Fruit fly (Drosophila melanogaster): ENCODE results near the gene mRpS21.

mRpS21 gene

DNA sequence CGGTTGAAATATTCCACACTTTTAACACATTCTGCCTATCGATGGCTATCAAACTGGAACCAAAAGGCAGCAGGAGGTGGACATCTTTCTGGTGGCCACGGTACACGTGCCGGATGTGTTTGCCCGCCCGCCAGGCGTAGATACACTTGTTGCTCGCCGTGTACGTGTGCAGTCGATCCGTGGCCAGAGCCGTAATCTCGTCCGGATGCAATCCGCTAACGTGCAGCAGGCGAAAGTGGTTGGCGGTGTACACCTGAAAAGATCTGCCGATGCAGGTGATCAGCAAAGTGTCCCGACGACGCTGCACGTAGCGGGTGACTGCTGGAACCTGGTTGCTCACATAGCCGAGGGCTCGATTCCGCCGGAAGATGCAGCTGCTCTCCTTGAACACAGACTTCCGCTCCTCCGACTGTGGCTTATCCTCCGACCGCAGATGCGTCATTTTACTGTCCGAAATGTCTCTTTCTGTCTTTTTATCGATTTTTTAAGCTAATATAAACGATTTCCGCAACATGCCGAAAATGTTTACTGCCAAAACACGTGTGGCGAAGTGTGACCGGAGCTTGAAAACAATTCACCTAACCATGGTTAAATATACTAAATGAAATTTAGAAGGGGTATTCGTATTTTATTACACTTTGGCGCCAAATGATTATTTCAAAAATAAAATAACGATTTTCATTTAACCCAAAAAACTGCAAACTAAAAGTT lies 6.7 kb upstream of the mRpS21 start, which contains the start of gene CG9799 (continued):
- TF ChIP-seq lov (optimal IDR thresholded peaks at IDR 0.05) (no peak), lov (GFP tag; IDR thresholded peaks at IDR 0.05) (peak; percentile 90), Jarid2 (GFP tag; optimal IDR thresholded peaks at IDR 0.05) (no peak), CG31388 (GFP tag; optimal IDR thresholded peaks at IDR 0.05) (no peak), MBD-R2 (GFP tag; IDR thresholded peaks at IDR 0.05) (peak; percentile 42; the same call in 1 of the 2 replicates), CG3995 (GFP tag; optimal IDR thresholded peaks at IDR 0.05) (peak; percentile 57), CG4617 (GFP tag; optimal IDR thresholded peaks at IDR 0.05; ENCODE audit: borderline replicate concordance) (peak; percentile 44), pzg (GFP tag; optimal IDR thresholded peaks at IDR 0.05) (peak; percentile 72), pb (GFP tag; optimal IDR thresholded peaks at IDR 0.05) (no peak), sens (GFP tag) (peak; percentile 36), YL-1 (GFP tag; optimal IDR thresholded peaks at IDR 0.05) (peak; percentile 66), usp (GFP tag; optimal IDR thresholded peaks at IDR 0.05) (no peak), org-1 (GFP tag; optimal IDR thresholded peaks at IDR 0.05) (no peak), fd102C (GFP tag; optimal IDR thresholded peaks at IDR 0.05) (no peak), hb (GFP tag; IDR thresholded peaks at IDR 0.05; ENCODE audit: partially characterized antibody) (no peak), bbx (GFP tag; IDR thresholded peaks at IDR 0.05; ENCODE audit: partially characterized antibody) (0 out of 2 replicates have a peak, but pooled peaks have one; percentile 26), sna (GFP tag; IDR thresholded peaks at IDR 0.05; ENCODE audit: partially characterized antibody) (0 out of 2 replicates have a peak, but pooled peaks have one; percentile 14), caup (GFP tag; optimal IDR thresholded peaks at IDR 0.05; ENCODE audit: severe bottlenecking) (no peak), CG11456 (GFP tag; IDR thresholded peaks at IDR 0.05) (no peak), CG6683 (GFP tag; optimal IDR thresholded peaks at IDR 0.05) (no peak), odd (GFP tag; optimal IDR thresholded peaks at IDR 0.05) (no peak), CG6791 (GFP tag; IDR thresholded peaks at IDR 0.05; ENCODE audit: partially characterized antibody) (no peak), unc-4 (GFP tag; IDR thresholded peaks at IDR 0.05; ENCODE audit: partially characterized antibody) (peak; percentile 44; the same call in 1 of the 2 replicates), Camta (GFP tag; optimal IDR thresholded peaks at IDR 0.05) (no peak), gce (GFP tag; IDR thresholded peaks at IDR 0.05) (peak; percentile 7; the same call in 1 of the 3 replicates), Hey (tag; optimal IDR thresholded peaks at IDR 0.05) (no peak), crp (GFP tag; optimal IDR thresholded peaks at IDR 0.05) (peak in 1 of 2 experiments; percentile 54), Myb (GFP tag; optimal IDR thresholded peaks at IDR 0.05) (peak; percentile 52), nerfin-2 (GFP tag; IDR thresholded peaks at IDR 0.05; ENCODE audit: partially characterized antibody) (peak; percentile 32; the same call in 1 of the 2 replicates), Dp (GFP tag; optimal IDR thresholded peaks at IDR 0.05) (peak; percentile 92), zen (tag; optimal IDR thresholded peaks at IDR 0.05) (no peak), CG13775 (GFP tag; optimal IDR thresholded peaks at IDR 0.05) (no peak), CG18599 (GFP tag; optimal IDR thresholded peaks at IDR 0.05) (no peak), CG14710 (tag; optimal IDR thresholded peaks at IDR 0.05) (peak; percentile 38), Rx (GFP tag; IDR thresholded peaks at IDR 0.05) (no peak), Eip74EF (GFP tag; optimal IDR thresholded peaks at IDR 0.05) (no peak), ems (GFP tag; optimal IDR thresholded peaks at IDR 0.05) (no peak), Trl (optimal IDR thresholded peaks at IDR 0.05) (no peak), Trl (GFP tag; optimal IDR thresholded peaks at IDR 0.05) (no peak), CG10431 (GFP tag; optimal IDR thresholded peaks at IDR 0.05) (no peak), Max (GFP tag; optimal IDR thresholded peaks at IDR 0.05) (peak; percentile 93), Antp (GFP tag; optimal IDR thresholded peaks at IDR 0.05) (no peak), bab2 (GFP tag; optimal IDR thresholded peaks at IDR 0.05) (no peak), CG2889 (GFP tag; IDR thresholded peaks at IDR 0.05) (0 out of 3 replicates have a peak, but pooled peaks have one; percentile 14), chinmo (GFP tag; IDR thresholded peaks at IDR 0.05; ENCODE audit: partially characterized antibody) (no peak), CG3847 (GFP tag; IDR thresholded peaks at IDR 0.05) (peak; percentile 7; the same call in 1 of the 2 replicates), CG34224 (GFP tag; IDR thresholded peaks at IDR 0.05; ENCODE audit: partially characterized antibody) (0 out of 3 replicates have a peak, but pooled peaks have one; percentile 32), CG11093 (GFP tag; IDR thresholded peaks at IDR 0.05) (0 out of 3 replicates have a peak, but pooled peaks have one; percentile 44)
